Fruit fly (Drosophila melanogaster) whole organism, embryonic: ENCODE measurements around the gene Hip1.

Source experiments
- ATbp ChIP-seq: fragments of 200-800 bp; sonication (Bioruptor generic); optimal IDR thresholded peaks from 2 replicates; lab custom pipeline; 2017; ENCODE audit warnings: missing biosample characterization, mild to moderate bottlenecking, missing genetic modification characterization, missing genetic modification reagents
- Asciz ChIP-seq: fragments of 200-800 bp; sonication (Bioruptor generic); optimal IDR thresholded peaks from 2 replicates; lab custom pipeline; 2017; ENCODE audit warnings: missing biosample characterization, mild to moderate bottlenecking, missing genetic modification characterization, missing genetic modification reagents
- Blimp-1 ChIP-seq: fragments of 200-800 bp; sonication (Bioruptor generic); optimal IDR thresholded peaks from 3 replicates; lab custom pipeline; 2018; ENCODE audit warnings: missing biosample characterization, missing genetic modification characterization, mild to moderate bottlenecking, moderate library complexity, missing genetic modification reagents
- CG12236 ChIP-seq: fragments of 200-800 bp; sonication (Bioruptor generic); optimal IDR thresholded peaks from 2 replicates; lab custom pipeline; 2016; ENCODE audit warnings: missing biosample characterization, missing genetic modification characterization
- CG1233 ChIP-seq: fragments of 200-800 bp; sonication (Bioruptor generic); optimal IDR thresholded peaks from 4 replicates; lab custom pipeline; 2018; ENCODE audit warnings: missing biosample characterization, mild to moderate bottlenecking, missing genetic modification characterization
- CG14441 ChIP-seq: fragments of 200-800 bp; sonication (Bioruptor generic); IDR thresholded peaks from 2 replicates; pipeline ENCODE4 v1.3.6; 2022; ENCODE audit warnings: missing biosample characterization, missing genetic modification characterization
- CG15479 ChIP-seq: fragments of 200-800 bp; sonication (Bioruptor generic); optimal IDR thresholded peaks from 3 replicates; lab custom pipeline; 2019; ENCODE audit warnings: missing biosample characterization, mild to moderate bottlenecking, missing genetic modification characterization, moderate library complexity
- CG15514 ChIP-seq: fragments of 200-800 bp; sonication (Bioruptor generic); optimal IDR thresholded peaks from 3 replicates; lab custom pipeline; 2017; ENCODE audit warnings: missing biosample characterization, missing genetic modification characterization, mild to moderate bottlenecking, moderate library complexity, missing genetic modification reagents
- CG16779 ChIP-seq: fragments of 200-800 bp; sonication (Bioruptor generic); IDR thresholded peaks from 2 replicates; pipeline ENCODE4 v1.3.6; 2022; ENCODE audit warnings: missing biosample characterization, missing genetic modification characterization
- CG16815 ChIP-seq: fragments of 200-800 bp; sonication (Bioruptor generic); optimal IDR thresholded peaks from 3 replicates; lab custom pipeline; 2017; ENCODE audit warnings: missing biosample characterization, mild to moderate bottlenecking, missing genetic modification characterization
- CG17802 ChIP-seq: fragments of 200-800 bp; sonication (Bioruptor generic); optimal IDR thresholded peaks from 2 replicates; lab custom pipeline; 2018; ENCODE audit warnings: missing biosample characterization, mild to moderate bottlenecking, missing genetic modification characterization, moderate library complexity
- CG18599 ChIP-seq: fragments of 200-800 bp; sonication (Bioruptor generic); optimal IDR thresholded peaks from 3 replicates; lab custom pipeline; 2017; ENCODE audit warnings: missing biosample characterization, missing genetic modification characterization, mild to moderate bottlenecking, moderate library complexity, missing genetic modification reagents
- CG3281 ChIP-seq: fragments of 200-800 bp; sonication (Bioruptor generic); optimal IDR thresholded peaks from 3 replicates; lab custom pipeline; 2017; ENCODE audit warnings: missing biosample characterization, mild to moderate bottlenecking, missing genetic modification characterization
- CG3407 ChIP-seq: fragments of 200-800 bp; sonication (Bioruptor generic); optimal IDR thresholded peaks from 2 replicates; lab custom pipeline; 2018; ENCODE audit warnings: missing biosample characterization, mild to moderate bottlenecking, missing genetic modification characterization
- CG34376 ChIP-seq: fragments of 200-800 bp; sonication (Bioruptor generic); optimal IDR thresholded peaks from 2 replicates; lab custom pipeline; 2018; ENCODE audit warnings: missing biosample characterization, mild to moderate bottlenecking, missing genetic modification characterization
- CG34422 ChIP-seq: fragments of 200-800 bp; sonication (Bioruptor generic); IDR thresholded peaks from 3 replicates; pipeline ENCODE4 v1.3.6; 2022; ENCODE audit warnings: missing biosample characterization, missing genetic modification characterization
- CG4328 ChIP-seq: fragments of 200-800 bp; sonication (Bioruptor generic); optimal IDR thresholded peaks from 3 replicates; lab custom pipeline; 2017; ENCODE audit warnings: missing biosample characterization, missing genetic modification reagents, missing genetic modification characterization
- CG4707 ChIP-seq: fragments of 200-800 bp; sonication (Bioruptor generic); optimal IDR thresholded peaks from 2 replicates; lab custom pipeline; 2018; ENCODE audit warnings: missing biosample characterization, mild to moderate bottlenecking, missing genetic modification characterization, moderate library complexity
- CG6272 ChIP-seq: fragments of 200-800 bp; sonication (Bioruptor generic); IDR thresholded peaks from 2 replicates; pipeline ENCODE4 v1.3.6; 2022; ENCODE audit warnings: missing biosample characterization, missing genetic modification characterization
- CG7271 ChIP-seq: fragments of 200-800 bp; sonication (Bioruptor generic); optimal IDR thresholded peaks from 2 replicates; lab custom pipeline; 2018; ENCODE audit warnings: missing biosample characterization, mild to moderate bottlenecking, missing genetic modification characterization, moderate library complexity
- CG7745 ChIP-seq: fragments of 200-800 bp; sonication (Bioruptor generic); optimal IDR thresholded peaks from 2 replicates; lab custom pipeline; 2018; ENCODE audit warnings: missing biosample characterization, mild to moderate bottlenecking, missing genetic modification characterization, moderate library complexity
- CoRest ChIP-seq: fragments of 200-800 bp; sonication (Bioruptor generic); optimal IDR thresholded peaks from 3 replicates; lab custom pipeline; 2018; ENCODE audit warnings: missing biosample characterization, mild to moderate bottlenecking, missing genetic modification characterization, moderate library complexity
- D19A ChIP-seq: fragments of 200-800 bp; optimal IDR thresholded peaks from 3 replicates; lab custom pipeline; 2019; ENCODE audit warnings: missing biosample characterization, mild to moderate bottlenecking, missing genetic modification characterization, moderate library complexity
- Dad ChIP-seq: fragments of 200-800 bp; sonication (Bioruptor generic); optimal IDR thresholded peaks from 3 replicates; lab custom pipeline; 2016; ENCODE audit warnings: missing biosample characterization, missing genetic modification characterization
- Dbx ChIP-seq: fragments of 200-800 bp; sonication (Bioruptor generic); IDR thresholded peaks from 3 replicates; pipeline ENCODE4 v1.3.6; 2022; ENCODE audit warnings: missing biosample characterization, missing genetic modification characterization
- Ets65A ChIP-seq: fragments of 200-800 bp; sonication (Bioruptor generic); peaks from one replicate; lab custom pipeline; 2016; ENCODE audit warnings: missing biosample characterization, missing genetic modification characterization
- Gug ChIP-seq: fragments of 200-800 bp; sonication (Bioruptor generic); IDR thresholded peaks from 4 replicates; pipeline ENCODE4 v1.3.6; 2022; ENCODE audit warnings: missing biosample characterization, missing genetic modification characterization
- Nf-YC ChIP-seq: fragments of 200-800 bp; optimal IDR thresholded peaks from 3 replicates; lab custom pipeline; 2019; ENCODE audit warnings: missing biosample characterization, mild to moderate bottlenecking, missing genetic modification characterization, moderate library complexity
- Oaz ChIP-seq: fragments of 200-800 bp; sonication (Bioruptor generic); IDR thresholded peaks from 2 replicates; pipeline ENCODE4 v1.3.6; 2022; ENCODE audit warnings: missing biosample characterization, missing genetic modification characterization
- Sry-δ ChIP-seq: fragments of 200-800 bp; sonication (Bioruptor generic); optimal IDR thresholded peaks from 2 replicates; lab custom pipeline; 2016; ENCODE audit warnings: missing biosample characterization, missing genetic modification characterization
- Tbp ChIP-seq: fragments of >200 bp; optimal IDR thresholded peaks from 2 replicates; lab custom pipeline; 2018; ENCODE audit warnings: missing biosample characterization, missing genetic modification characterization
- YL-1 ChIP-seq: fragments of 200-800 bp; sonication (Bioruptor generic); optimal IDR thresholded peaks from 3 replicates; lab custom pipeline; 2017; ENCODE audit warnings: missing biosample characterization, mild to moderate bottlenecking, missing genetic modification characterization
- cad ChIP-seq: fragments of >200 bp; optimal IDR thresholded peaks from 2 replicates; lab custom pipeline; 2017; ENCODE audit warnings: missing biosample characterization, missing genetic modification characterization
- chm ChIP-seq: fragments of 200-800 bp; sonication (Bioruptor generic); IDR thresholded peaks from 2 replicates; pipeline ENCODE4 v1.3.6; 2022; ENCODE audit warnings: missing biosample characterization, missing genetic modification characterization
- cwo ChIP-seq: fragments of 200-800 bp; sonication (Bioruptor generic); optimal IDR thresholded peaks from 3 replicates; lab custom pipeline; 2017; ENCODE audit warnings: missing biosample characterization, missing genetic modification characterization, mild to moderate bottlenecking, moderate library complexity, missing genetic modification reagents
- da ChIP-seq: fragments of 200-800 bp; sonication (Bioruptor generic); optimal IDR thresholded peaks from 2 replicates; lab custom pipeline; 2016; ENCODE audit warnings: missing biosample characterization, missing genetic modification characterization
- dpn ChIP-seq, 2 experiments: fragments of 200-800 bp; sonication (Bioruptor generic); optimal IDR thresholded peaks; 3 replicates each; lab custom pipeline; 2016; ENCODE audit warnings: missing biosample characterization in 2 of 2, missing genetic modification characterization in 2 of 2
- esg ChIP-seq: fragments of 200-800 bp; sonication (Bioruptor generic); conservative IDR thresholded peaks from 2 replicates; pipeline ENCODE4 v1.3.6; 2022; ENCODE audit warnings: missing biosample characterization, missing genetic modification characterization
- ewg ChIP-seq: fragments of 200-800 bp; sonication (Bioruptor generic); optimal IDR thresholded peaks from 3 replicates; lab custom pipeline; 2017; ENCODE audit warnings: mild to moderate bottlenecking, missing biosample characterization, missing genetic modification reagents, missing genetic modification characterization
- grau ChIP-seq: fragments of 200-800 bp; optimal IDR thresholded peaks from 3 replicates; lab custom pipeline; 2019; ENCODE audit warnings: missing biosample characterization, mild to moderate bottlenecking, missing genetic modification characterization, moderate library complexity
- nmo ChIP-seq: fragments of 200-800 bp; sonication (Bioruptor generic); optimal IDR thresholded peaks from 2 replicates; lab custom pipeline; 2018; ENCODE audit warnings: missing biosample characterization, mild to moderate bottlenecking, missing genetic modification characterization, moderate library complexity
- org-1 ChIP-seq: fragments of 200-800 bp; sonication (Bioruptor generic); optimal IDR thresholded peaks from 2 replicates; lab custom pipeline; 2017; ENCODE audit warnings: missing biosample characterization, missing genetic modification characterization
- pfk ChIP-seq: fragments of 200-800 bp; sonication (Bioruptor generic); optimal IDR thresholded peaks from 2 replicates; lab custom pipeline; 2018; ENCODE audit warnings: missing biosample characterization, mild to moderate bottlenecking, missing genetic modification characterization, moderate library complexity
- repo ChIP-seq: fragments of 200-800 bp; sonication (Bioruptor generic); optimal IDR thresholded peaks from 2 replicates; lab custom pipeline; 2016; ENCODE audit warnings: missing biosample characterization, missing genetic modification characterization
- sug ChIP-seq: fragments of 200-800 bp; optimal IDR thresholded peaks from 2 replicates; lab custom pipeline; 2019; ENCODE audit warnings: missing biosample characterization, mild to moderate bottlenecking, missing genetic modification characterization, moderate library complexity
- tll ChIP-seq, 2 experiments: fragments of 200-800 bp in 1 of 2; fragments of >200 bp in 1 of 2; sonication (Bioruptor generic) in 1 of 2; optimal IDR thresholded peaks; 2 replicates each; lab custom pipeline; 2017 to 2019; ENCODE audit warnings: missing biosample characterization in 2 of 2, missing genetic modification characterization in 2 of 2, mild to moderate bottlenecking in 1 of 2, moderate library complexity in 1 of 2
- unpg ChIP-seq: fragments of 200-800 bp; sonication (Bioruptor generic); optimal IDR thresholded peaks from 3 replicates; lab custom pipeline; 2018; ENCODE audit warnings: missing biosample characterization, mild to moderate bottlenecking, missing genetic modification characterization, moderate library complexity
- zen2 ChIP-seq: fragments of 200-800 bp; sonication (Bioruptor generic); IDR thresholded peaks from 3 replicates; pipeline ENCODE4 v1.3.6; 2022; ENCODE audit warnings: missing biosample characterization, missing genetic modification characterization; ENCODE audit not compliant: partially characterized antibody

Hip1 gene

DNA sequence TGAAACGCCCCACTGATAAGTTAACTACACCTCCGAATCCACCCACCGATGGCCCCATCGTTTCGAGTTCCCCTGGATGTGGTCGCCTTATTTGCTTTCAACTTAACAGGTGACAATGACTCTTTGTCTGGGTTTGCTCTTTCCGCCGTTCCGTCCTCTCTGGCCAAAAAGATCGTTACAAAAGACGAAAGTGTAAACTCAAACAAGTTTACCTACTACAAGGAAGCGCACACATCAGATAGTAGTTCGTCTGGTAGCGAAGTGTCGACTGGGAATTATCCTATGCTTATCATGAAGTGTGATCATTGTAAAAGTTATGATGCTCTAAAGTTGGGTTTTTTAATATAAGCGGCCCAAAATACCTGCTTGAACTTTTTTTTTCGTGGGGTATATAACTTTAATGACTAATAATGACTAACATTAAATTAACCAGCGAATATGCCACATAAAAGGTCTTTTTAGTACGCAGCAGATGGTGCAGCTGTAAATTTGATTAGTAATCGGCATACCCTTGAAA is 25.5 kb upstream of the Hip1 start (continued):
- TF ChIP-seq CG6272 (GFP tag; lab: Robert Waterston, UW): no peak
- peak; percentile 5 for TF ChIP-seq org-1 (GFP tag; lab: Kevin White, UChicago)
- 0 out of 2 replicates have a peak, but pooled peaks have one; percentile 6 for TF ChIP-seq CG14441 (GFP tag; lab: Robert Waterston, UW)
- TF ChIP-seq unpg (GFP tag; lab: Kevin White, UChicago): no peak
- TF ChIP-seq Dbx (GFP tag; lab: Robert Waterston, UW): no peak
- TF ChIP-seq cwo (GFP tag; lab: Kevin White, UChicago): no peak
- TF ChIP-seq nmo (GFP tag; lab: Kevin White, UChicago): peak; percentile 16
- TF ChIP-seq Ets65A (GFP tag; lab: Kevin White, UChicago): peak; percentile 88
- TF ChIP-seq CG1233 (GFP tag; lab: Kevin White, UChicago): peak; percentile 3
- TF ChIP-seq CG16815 (GFP tag; lab: Kevin White, UChicago): no peak
- TF ChIP-seq dpn (GFP tag; optimal IDR thresholded peaks at IDR 0.05; lab: Kevin White, UChicago): peak in 1 of 2 experiments; percentile 3
- no peak for TF ChIP-seq Gug (GFP tag; lab: Robert Waterston, UW)
- peak; percentile 51 for TF ChIP-seq CG18599
- peak; percentile 22 for TF ChIP-seq sug
- no peak for TF ChIP-seq CG4328
- TF ChIP-seq Asciz (GFP tag; lab: Kevin White, UChicago): no peak
- peak; percentile 62 for TF ChIP-seq ATbp (GFP tag; lab: Kevin White, UChicago)
- TF ChIP-seq grau (tag; lab: Kevin White, UChicago): peak; percentile 20
- no peak for TF ChIP-seq CG7271 (tag; lab: Kevin White, UChicago)

DNA sequence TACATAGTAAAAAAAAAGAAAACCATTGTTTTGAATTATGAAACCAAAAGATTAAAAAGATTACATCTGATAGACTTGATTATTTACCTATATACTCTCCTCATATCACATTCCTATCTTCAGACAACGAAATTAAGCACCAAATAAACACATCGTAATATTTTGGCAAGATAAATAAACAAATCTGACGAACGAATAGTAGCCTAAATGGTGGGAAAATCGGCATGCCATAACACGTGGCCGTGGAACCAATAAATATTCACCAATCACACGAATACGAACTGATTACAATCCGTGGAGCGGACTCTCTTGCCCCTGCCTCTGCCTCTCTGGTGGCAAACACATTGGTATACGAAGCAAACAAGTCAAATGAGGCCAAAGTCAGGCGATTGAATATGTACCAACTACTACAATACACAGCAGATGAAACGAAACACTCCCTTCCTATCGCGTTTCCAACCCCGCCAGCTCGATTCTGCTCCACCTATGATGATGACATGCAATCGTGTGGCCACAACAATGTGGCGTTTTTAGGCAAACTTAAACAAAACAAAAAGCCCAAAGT is 22.8 kb upstream of the Hip1 start:
- no peak for TF ChIP-seq CG16779 (GFP tag; lab: Robert Waterston, UW)
- TF ChIP-seq da (GFP tag; lab: Kevin White, UChicago): no peak
- no peak for TF ChIP-seq CG3281 (GFP tag; lab: Kevin White, UChicago)
- TF ChIP-seq CG15479 (GFP tag; lab: Kevin White, UChicago): no peak
- TF ChIP-seq chm: no peak
- no peak for TF ChIP-seq repo
- TF ChIP-seq CG4707 (GFP tag; lab: Kevin White, UChicago): no peak
- no peak for TF ChIP-seq CG15514 (GFP tag; lab: Kevin White, UChicago)
- TF ChIP-seq org-1 (GFP tag; lab: Kevin White, UChicago): no peak
- TF ChIP-seq CG1233 (GFP tag; lab: Kevin White, UChicago): no peak
- TF ChIP-seq Dad (GFP tag; lab: Kevin White, UChicago): no peak
- no peak for TF ChIP-seq zen2
- TF ChIP-seq YL-1 (GFP tag; lab: Kevin White, UChicago): no peak
- no peak for TF ChIP-seq esg (GFP tag; lab: Robert Waterston, UW)
- no peak for TF ChIP-seq pfk (GFP tag; lab: Kevin White, UChicago)
- TF ChIP-seq D19A: no peak
- peak; percentile 47 for TF ChIP-seq CG34376
- no peak for TF ChIP-seq tll (GFP tag; optimal IDR thresholded peaks at IDR 0.05; lab: Kevin White, UChicago)
- no peak for TF ChIP-seq Blimp-1 (GFP tag; lab: Kevin White, UChicago)
- no peak for TF ChIP-seq CG17802 (tag; lab: Kevin White, UChicago)
- TF ChIP-seq ewg (GFP tag; lab: Kevin White, UChicago): no peak
- TF ChIP-seq CoRest (tag; lab: Kevin White, UChicago): no peak
- no peak for TF ChIP-seq Oaz
- no peak for TF ChIP-seq CG12236
- no peak for TF ChIP-seq cad (GFP tag; lab: Kevin White, UChicago)
- no peak for TF ChIP-seq Sry-δ (GFP tag; lab: Kevin White, UChicago)
- TF ChIP-seq CG34422 (GFP tag; lab: Robert Waterston, UW): no peak
- no peak for TF ChIP-seq CG7745
- TF ChIP-seq Nf-YC (tag; lab: Kevin White, UChicago): no peak
- TF ChIP-seq Tbp (GFP tag; lab: Kevin White, UChicago): no peak
- peak; percentile 50 for TF ChIP-seq sug
- TF ChIP-seq CG3407: no peak
